Worm (Caenorhabditis elegans) whole organism, early embryonic: ENCODE results near the gene Y54G9A.9.

Experiments
- B0310.2 ChIP-seq: sonication (generic microtip); optimal IDR thresholded peaks from 2 replicates; lab custom pipeline; 2016; ENCODE audit warnings: mild to moderate bottlenecking, missing genetic modification characterization, missing compliant biosample characterization
- F13C5.2 ChIP-seq: sonication (generic microtip); optimal IDR thresholded peaks from 2 replicates; lab custom pipeline; 2017; ENCODE audit warnings: mild to moderate bottlenecking, missing genetic modification characterization, inconsistent platforms, missing compliant biosample characterization
- aly-1 ChIP-seq: sonication (generic microtip); optimal IDR thresholded peaks from 2 replicates; lab custom pipeline; 2016; ENCODE audit warnings: missing genetic modification characterization, missing compliant biosample characterization
- ama-1 ChIP-seq: fragments of 150-350 bp; optimal IDR thresholded peaks from 2 replicates; lab custom pipeline; 2014
- ceh-13 ChIP-seq: fragments of 200-800 bp; sonication (Bioruptor generic); optimal IDR thresholded peaks from 2 replicates; lab custom pipeline; 2018; ENCODE audit warnings: mild to moderate bottlenecking, missing genetic modification characterization, missing compliant biosample characterization
- ceh-36 ChIP-seq: sonication (generic microtip); optimal IDR thresholded peaks from 2 replicates; lab custom pipeline; 2016; ENCODE audit warnings: missing genetic modification characterization, inconsistent platforms, missing compliant biosample characterization
- ets-7 ChIP-seq: sonication (generic microtip); optimal IDR thresholded peaks from 2 replicates; lab custom pipeline; 2016; ENCODE audit warnings: missing genotype, missing genetic modification characterization, missing compliant biosample characterization
- flt-1 ChIP-seq: fragments of 200-800 bp; sonication (Bioruptor generic); IDR thresholded peaks from 2 replicates; pipeline ENCODE4 v1.3.6; 2022; ENCODE audit warnings: missing genetic modification characterization, missing compliant biosample characterization
- hmbx-1 ChIP-seq: sonication (generic microtip); optimal IDR thresholded peaks from 2 replicates; lab custom pipeline; 2016; ENCODE audit warnings: mild to moderate bottlenecking, missing genetic modification characterization, missing compliant biosample characterization
- hmg-4 ChIP-seq: fragments of 200-800 bp; sonication (Bioruptor generic); optimal IDR thresholded peaks from 2 replicates; lab custom pipeline; 2018; ENCODE audit warnings: mild to moderate bottlenecking, missing genetic modification characterization, missing compliant biosample characterization
- hnd-1 ChIP-seq: sonication (generic microtip); optimal IDR thresholded peaks from 2 replicates; lab custom pipeline; 2016; ENCODE audit warnings: missing genetic modification characterization, missing compliant biosample characterization
- pes-1 ChIP-seq: fragments of 200-800 bp; sonication (Bioruptor generic); IDR thresholded peaks from 2 replicates; pipeline ENCODE4 v1.3.6; 2022; ENCODE audit warnings: missing genetic modification reagents, missing genetic modification characterization, missing compliant biosample characterization
- scrt-1 ChIP-seq: fragments of 200-800 bp; sonication (Bioruptor generic); IDR thresholded peaks from 2 replicates; pipeline ENCODE4 v1.3.6; 2022; ENCODE audit warnings: missing genetic modification characterization, missing compliant biosample characterization
- sea-1 ChIP-seq: fragments of 200-800 bp; sonication (Bioruptor generic); conservative IDR thresholded peaks from 2 replicates; pipeline ENCODE4 v1.3.6; 2022; ENCODE audit warnings: missing genetic modification characterization, missing compliant biosample characterization
- tbx-11 ChIP-seq: fragments of 200-800 bp; sonication (Bioruptor generic); IDR thresholded peaks from 2 replicates; pipeline ENCODE4 v1.3.6; 2022; ENCODE audit warnings: missing genetic modification characterization, missing compliant biosample characterization
- tbx-37 ChIP-seq: fragments of 200-800 bp; sonication (Bioruptor generic); conservative IDR thresholded peaks from 2 replicates; pipeline ENCODE4 v1.3.6; 2022; ENCODE audit warnings: missing genetic modification reagents, missing genetic modification characterization, missing compliant biosample characterization
- tra-4 ChIP-seq: sonication (generic microtip); optimal IDR thresholded peaks from 2 replicates; lab custom pipeline; 2017; ENCODE audit warnings: missing genetic modification characterization, missing compliant biosample characterization

Gene Y54G9A.9

DNA sequence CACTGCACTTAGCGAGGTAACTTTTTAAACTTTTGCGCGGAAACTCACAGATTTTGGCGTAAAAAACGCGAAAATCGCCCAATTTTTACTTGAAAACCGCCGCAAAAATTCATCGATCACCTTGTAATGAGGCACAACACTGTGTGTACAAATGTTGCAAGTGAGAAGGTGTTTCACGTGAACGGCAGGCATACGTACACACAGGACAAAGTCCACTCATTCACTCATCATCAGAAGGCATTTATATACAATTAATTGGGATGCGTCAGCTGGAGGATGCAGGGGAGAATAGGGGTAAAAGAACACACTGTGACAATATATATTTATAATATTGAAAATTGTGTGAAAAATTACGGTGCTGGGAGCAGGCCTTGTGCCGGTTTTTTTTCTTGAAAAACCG is 7.4 kb downstream of the Y54G9A.9 start:
- TF ChIP-seq flt-1 (GFP tag; lab: Robert Waterston, UW) (no peak), hmg-4 (GFP tag; lab: Kevin White, UChicago) (peak; percentile 4)

DNA sequence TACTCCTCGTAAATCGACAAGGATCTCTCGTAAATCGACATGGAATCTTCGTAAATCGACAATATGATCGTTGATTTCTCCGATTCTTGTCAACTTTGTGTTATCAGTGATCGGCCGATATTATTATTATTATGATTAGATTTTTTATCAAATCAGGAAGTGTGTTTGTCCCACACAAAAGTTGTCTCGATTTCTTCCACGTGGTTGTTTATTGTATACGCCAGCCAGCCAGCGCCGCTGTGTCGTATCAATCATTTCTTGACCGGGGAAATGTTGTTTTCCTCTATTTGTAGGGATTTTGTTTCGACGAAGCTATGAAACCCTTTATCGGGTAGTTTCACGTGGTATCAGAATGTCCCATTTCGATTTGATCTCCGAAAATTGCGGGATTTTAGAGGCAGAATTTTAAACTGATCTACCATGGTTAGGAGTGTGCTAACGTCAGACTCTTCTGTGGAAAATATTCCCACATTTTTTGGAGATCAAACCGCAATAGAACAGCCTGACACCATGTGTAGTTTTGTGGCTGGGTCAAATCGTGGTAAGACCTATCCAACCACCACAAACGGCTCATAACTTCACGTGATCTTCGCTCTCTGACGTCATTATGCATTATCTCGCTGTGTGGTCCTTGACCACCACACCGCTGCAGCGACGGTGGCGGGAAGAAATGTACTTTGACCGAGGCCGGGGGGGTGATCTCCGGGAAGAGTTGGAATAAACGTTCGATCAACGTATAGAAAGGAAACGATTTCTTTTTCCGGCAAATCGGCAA is 8.4 kb downstream of the Y54G9A.9 start:
- TF ChIP-seq B0310.2 (tag; lab: Kevin White, UChicago) (no peak), sea-1 (GFP tag; lab: Robert Waterston, UW) (0 out of 2 replicates have a peak, but pooled peaks have one; percentile 32)

DNA sequence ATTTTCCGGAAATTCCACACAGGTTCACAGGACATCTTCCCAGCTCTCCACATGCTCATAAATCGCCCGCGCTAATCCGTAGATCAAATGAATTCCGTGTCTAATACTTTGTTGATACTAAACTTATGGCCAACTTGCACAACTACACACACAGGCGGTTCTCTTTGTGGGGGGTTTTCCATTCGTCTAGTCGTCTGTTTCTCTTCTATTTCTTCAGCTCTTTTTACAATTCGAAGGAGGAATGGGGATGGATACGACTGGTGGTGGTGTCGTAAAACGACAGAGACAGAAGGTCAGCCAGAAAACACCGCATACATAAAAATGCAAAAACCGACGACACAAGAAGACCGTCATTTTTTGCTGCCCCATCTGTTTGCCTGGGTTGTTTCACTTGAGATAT is 9.9 kb downstream of the Y54G9A.9 start:
- no peak for TF ChIP-seq ama-1 (lab: Kevin White, UChicago)
- peak; percentile 22 for TF ChIP-seq ceh-36 (tag; lab: Kevin White, UChicago)
- TF ChIP-seq ets-7 (tag; lab: Kevin White, UChicago), result no peak
- no peak for TF ChIP-seq sea-1 (GFP tag; lab: Robert Waterston, UW)

DNA sequence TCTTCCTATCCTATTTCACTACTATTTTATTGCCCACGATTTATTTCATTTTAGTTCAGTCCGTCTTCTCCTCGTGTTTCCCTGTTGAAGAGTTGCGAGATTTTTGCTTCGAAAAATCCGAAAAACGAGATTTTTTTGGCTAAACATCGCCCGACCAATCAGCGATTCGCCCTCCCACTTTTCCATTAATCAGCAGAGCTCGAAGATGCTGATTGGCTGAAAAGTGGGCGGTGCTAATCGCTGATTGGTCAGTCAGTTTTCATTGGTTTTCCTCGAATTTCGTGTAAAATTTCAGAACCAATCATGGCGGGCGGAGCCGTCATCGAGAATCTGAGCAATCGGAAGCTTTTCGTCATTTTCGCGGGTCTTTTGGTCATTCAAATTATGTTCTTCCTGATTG is 11.9 kb downstream of the Y54G9A.9 start, which contains the start of gene mig-14:
Gene mig-14, plus strand, starts transcription at position 290 of the 400 bp plus-strand sequence.
- TF ChIP-seq pes-1 (no peak), aly-1 (tag; lab: Kevin White, UChicago) (no peak), sea-1 (GFP tag; lab: Robert Waterston, UW) (no peak), hnd-1 (no peak), tbx-11 (GFP tag; lab: Robert Waterston, UW) (no peak), tra-4 (tag; lab: Kevin White, UChicago) (no peak), ceh-13 (GFP tag; lab: Kevin White, UChicago) (no peak), B0310.2 (tag; lab: Kevin White, UChicago) (no peak), ceh-36 (tag; lab: Kevin White, UChicago) (no peak), F13C5.2 (no peak), tbx-37 (no peak)

DNA sequence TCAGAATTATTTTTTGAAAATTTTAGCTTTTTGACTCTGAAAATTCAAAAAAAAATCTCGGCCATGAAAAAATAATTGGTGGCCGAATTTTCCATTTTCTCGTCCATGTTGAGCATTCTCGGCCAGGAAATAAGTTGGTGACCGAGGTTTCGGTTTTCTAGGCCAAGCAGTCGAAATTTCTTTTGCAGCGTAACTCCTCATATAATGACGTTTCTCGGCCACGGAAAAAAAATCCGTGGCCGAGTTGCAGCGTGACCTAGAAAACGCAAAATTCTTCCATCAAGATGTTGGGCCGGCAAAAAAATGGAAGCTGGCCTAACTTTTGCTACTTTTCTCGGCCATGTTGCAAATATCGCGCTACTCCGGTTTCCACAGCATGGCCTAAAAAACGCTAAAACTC is 20.6 kb downstream of the Y54G9A.9 start:
- TF ChIP-seq tbx-11 (GFP tag; lab: Robert Waterston, UW) (no peak), aly-1 (tag; lab: Kevin White, UChicago) (no peak), hmbx-1 (tag; lab: Kevin White, UChicago) (no peak), ceh-13 (GFP tag; lab: Kevin White, UChicago) (no peak), hmg-4 (GFP tag; lab: Kevin White, UChicago) (no peak), flt-1 (GFP tag; lab: Robert Waterston, UW) (no peak), tra-4 (tag; lab: Kevin White, UChicago) (no peak), tbx-37 (no peak), F13C5.2 (no peak), ets-7 (tag; lab: Kevin White, UChicago) (no peak), ama-1 (lab: Kevin White, UChicago) (no peak)

DNA sequence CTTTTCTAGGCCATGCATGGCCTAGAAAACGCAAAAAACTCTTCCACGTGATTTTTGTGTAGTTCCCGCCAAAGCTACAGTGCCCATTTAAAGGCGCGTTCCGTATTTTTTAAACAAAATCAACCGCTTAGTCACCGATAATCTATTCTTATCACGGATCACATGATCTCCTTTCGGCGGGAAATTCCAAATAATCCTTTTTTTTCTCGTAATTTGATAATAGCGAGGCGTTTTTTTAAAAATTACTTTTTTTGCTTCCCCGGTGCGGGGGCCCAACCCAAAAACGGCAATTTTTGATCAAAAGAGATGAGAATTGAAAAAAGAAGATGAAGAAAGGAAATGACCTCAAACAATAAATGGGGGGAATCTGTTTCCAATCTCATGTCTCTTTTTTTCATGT is 21.5 kb downstream of the Y54G9A.9 start:
- no peak for TF ChIP-seq tbx-37
- no peak for TF ChIP-seq tbx-11 (GFP tag; lab: Robert Waterston, UW)
- no peak for TF ChIP-seq aly-1 (tag; lab: Kevin White, UChicago)
- no peak for TF ChIP-seq flt-1 (GFP tag; lab: Robert Waterston, UW)
- no peak for TF ChIP-seq hmbx-1 (tag; lab: Kevin White, UChicago)
- TF ChIP-seq F13C5.2, result no peak
- TF ChIP-seq tra-4 (tag; lab: Kevin White, UChicago), result no peak
- no peak for TF ChIP-seq ceh-13 (GFP tag; lab: Kevin White, UChicago)
- no peak for TF ChIP-seq ceh-36 (tag; lab: Kevin White, UChicago)
- TF ChIP-seq pes-1, result no peak
- TF ChIP-seq scrt-1 (GFP tag; lab: Robert Waterston, UW), result no peak
- TF ChIP-seq sea-1 (GFP tag; lab: Robert Waterston, UW), result no peak
- no peak for TF ChIP-seq ets-7 (tag; lab: Kevin White, UChicago)
- TF ChIP-seq hnd-1, result no peak
- no peak for TF ChIP-seq B0310.2 (tag; lab: Kevin White, UChicago)
- no peak for TF ChIP-seq ama-1 (lab: Kevin White, UChicago)

DNA sequence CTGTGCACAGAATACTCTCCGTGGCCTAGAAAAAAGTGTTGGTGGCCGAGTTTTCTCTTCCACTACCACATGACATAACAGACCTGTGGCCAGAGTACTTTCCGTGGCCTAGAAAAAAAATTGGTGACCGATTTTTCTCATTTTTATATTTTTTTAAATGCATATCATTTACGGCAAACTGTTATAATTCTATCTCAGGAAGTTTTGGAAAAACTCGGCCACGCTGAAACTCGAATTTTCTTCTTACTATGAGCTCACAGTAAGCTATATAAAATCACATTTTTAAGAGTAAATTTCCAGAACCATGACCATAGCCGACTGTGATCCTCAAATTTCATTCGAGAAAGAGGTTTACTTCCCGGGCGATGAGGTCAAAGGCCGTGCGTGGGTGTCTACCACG is 22.5 kb downstream of the Y54G9A.9 start, which contains the start of gene arrd-14:
Gene arrd-14, plus strand, starts transcription at position 301 of the 400 bp plus-strand sequence.
- no peak for TF ChIP-seq flt-1 (GFP tag; lab: Robert Waterston, UW)
- no peak for TF ChIP-seq sea-1 (GFP tag; lab: Robert Waterston, UW)
- no peak for TF ChIP-seq scrt-1 (GFP tag; lab: Robert Waterston, UW)
- TF ChIP-seq tbx-37, result no peak
- TF ChIP-seq ets-7 (tag; lab: Kevin White, UChicago), result no peak
- no peak for TF ChIP-seq aly-1 (tag; lab: Kevin White, UChicago)
- TF ChIP-seq ceh-13 (GFP tag; lab: Kevin White, UChicago), result no peak
- TF ChIP-seq B0310.2 (tag; lab: Kevin White, UChicago), result no peak
- TF ChIP-seq pes-1, result no peak
- no peak for TF ChIP-seq F13C5.2
- no peak for TF ChIP-seq tra-4 (tag; lab: Kevin White, UChicago)
- TF ChIP-seq hmg-4 (GFP tag; lab: Kevin White, UChicago), result no peak
- no peak for TF ChIP-seq hmbx-1 (tag; lab: Kevin White, UChicago)
- no peak for TF ChIP-seq ama-1 (lab: Kevin White, UChicago)
- no peak for TF ChIP-seq ceh-36 (tag; lab: Kevin White, UChicago)
- no peak for TF ChIP-seq hnd-1
- no peak for TF ChIP-seq tbx-11 (GFP tag; lab: Robert Waterston, UW)

DNA sequence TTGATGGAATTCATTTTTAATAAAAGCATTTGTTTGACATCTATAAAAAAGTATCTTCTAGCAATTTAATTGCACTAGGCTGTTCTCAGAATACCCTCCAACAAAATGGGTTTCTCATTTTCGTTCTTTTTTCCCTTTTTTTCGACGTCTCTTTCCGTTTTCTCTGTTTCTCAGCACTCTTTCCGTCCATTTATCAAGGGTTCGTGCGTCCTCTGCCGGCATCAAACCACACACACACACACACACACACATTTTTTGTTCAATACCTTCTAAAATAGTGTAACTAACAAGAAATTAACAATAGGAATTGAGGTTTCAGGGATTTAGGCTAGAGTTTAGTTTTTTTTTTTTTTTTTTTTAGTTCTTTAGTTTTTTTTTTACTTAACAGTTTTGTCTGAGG is 26.7 kb downstream of the Y54G9A.9 start:
- no peak for TF ChIP-seq scrt-1 (GFP tag; lab: Robert Waterston, UW)
- no peak for TF ChIP-seq tbx-37
- TF ChIP-seq aly-1 (tag; lab: Kevin White, UChicago), result no peak
- TF ChIP-seq tbx-11 (GFP tag; lab: Robert Waterston, UW), result no peak
- TF ChIP-seq flt-1 (GFP tag; lab: Robert Waterston, UW), result no peak
- TF ChIP-seq hnd-1, result no peak
- no peak for TF ChIP-seq ceh-36 (tag; lab: Kevin White, UChicago)
- no peak for TF ChIP-seq ceh-13 (GFP tag; lab: Kevin White, UChicago)
- no peak for TF ChIP-seq pes-1
- TF ChIP-seq hmg-4 (GFP tag; lab: Kevin White, UChicago), result no peak
- TF ChIP-seq ets-7 (tag; lab: Kevin White, UChicago), result no peak
